Worm (Caenorhabditis elegans): ENCODE results near the gene ZC443.2.

ce11 chrV:12814022-12814421 lies 3.0 kb upstream of the ZC443.2 start, which contains the start of gene ZC443.3:
- TF ChIP-seq ama-1 (optimal IDR thresholded peaks at IDR 0.05) (no peak), tbx-11 (GFP tag; IDR thresholded peaks at IDR 0.05) (no peak)
